Worm (Caenorhabditis elegans): ENCODE measurements around the gene fars-2.
A peak's percentile ranks its signal among the peaks of the same experiment; 100 is the strongest.

ce11 chrV:19901826-19902225 is 5.4 kb downstream of the fars-2 start:
- TF ChIP-seq ztf-29 (GFP tag; IDR thresholded peaks at IDR 0.05), result no peak
- TF ChIP-seq T22C8.4 (GFP tag; IDR thresholded peaks at IDR 0.05), result peak; percentile 92
- no peak for TF ChIP-seq flt-1 (GFP tag; IDR thresholded peaks at IDR 0.05)
- TF ChIP-seq cog-1 (tag; optimal IDR thresholded peaks at IDR 0.05), result no peak
- TF ChIP-seq ztf-23 (GFP tag; IDR thresholded peaks at IDR 0.05), result no peak
- no peak for TF ChIP-seq ref-1 (GFP tag; conservative IDR thresholded peaks at IDR 0.05)
- no peak for TF ChIP-seq med-1 (GFP tag; optimal IDR thresholded peaks at IDR 0.05; ENCODE audit: insufficient read depth)
